Fruit fly (Drosophila melanogaster): ENCODE results near the gene CG8478.

Gene CG8478

DNA sequence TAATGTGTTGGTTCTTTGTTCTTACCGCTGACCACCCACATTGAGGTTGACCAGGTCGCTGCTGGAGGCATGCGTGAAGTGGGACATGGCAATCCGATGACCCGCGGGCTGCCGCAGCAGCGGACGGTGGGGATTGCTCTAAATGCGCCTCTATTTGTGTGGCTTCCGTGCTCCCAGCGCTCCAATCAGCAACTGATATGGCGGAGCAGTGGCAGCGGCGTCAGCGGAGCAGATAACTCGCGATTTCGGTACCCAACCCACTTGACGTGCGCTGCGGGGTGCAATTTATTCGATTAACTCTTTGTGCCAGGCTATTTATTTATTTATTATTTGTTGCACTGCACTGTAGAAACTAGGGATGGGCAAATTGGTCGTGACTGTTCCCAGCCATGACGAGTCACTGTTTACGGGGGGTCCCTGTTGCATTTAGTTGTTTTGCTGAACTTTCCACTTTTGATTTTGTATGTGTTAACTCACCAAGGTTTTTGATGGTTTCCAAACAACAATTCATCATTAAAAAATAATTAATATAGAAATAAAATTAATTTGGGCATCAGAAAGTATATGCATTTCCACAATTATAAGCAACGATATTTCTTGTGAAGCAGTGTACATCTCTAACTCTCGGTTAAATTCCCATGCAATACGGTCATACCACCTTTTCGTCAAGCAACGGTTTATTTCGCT, 37.3 kb downstream of the CG8478 start, which contains the start of the genes CG9467 and CG8526:
TSS of gene CG9467 (minus strand) at position 383 of the 687 bp plus-strand sequence.
TSS of gene CG8526 (plus strand) at position 637 of the 687 bp plus-strand sequence.
- TF ChIP-seq CG3407 (GFP tag; optimal IDR thresholded peaks at IDR 0.05) = peak; percentile 38
- peak; percentile 49 for TF ChIP-seq Usf (GFP tag; optimal IDR thresholded peaks at IDR 0.05)
- peak; percentile 29 for TF ChIP-seq trh (GFP tag; optimal IDR thresholded peaks at IDR 0.05)
- TF ChIP-seq h (optimal IDR thresholded peaks at IDR 0.05) = no peak
- TF ChIP-seq HHEX (GFP tag; optimal IDR thresholded peaks at IDR 0.05) = peak; percentile 60
- peak; percentile 65; the same call in 1 of the 2 replicates for TF ChIP-seq vvl (GFP tag; IDR thresholded peaks at IDR 0.05)
- peak; percentile 50; the same call in 1 of the 3 replicates for TF ChIP-seq CG34422 (GFP tag; IDR thresholded peaks at IDR 0.05)
- TF ChIP-seq ERR (GFP tag; optimal IDR thresholded peaks at IDR 0.05) = no peak
- TF ChIP-seq Hr51 (GFP tag; optimal IDR thresholded peaks at IDR 0.05) = no peak
- TF ChIP-seq maf-S (GFP tag; optimal IDR thresholded peaks at IDR 0.05) = peak; percentile 2
- no peak for TF ChIP-seq NC2β (GFP tag; optimal IDR thresholded peaks at IDR 0.05)
- peak; percentile 71 for TF ChIP-seq dmrt11E (tag; optimal IDR thresholded peaks at IDR 0.05)
- peak; percentile 24 for TF ChIP-seq ems (GFP tag; optimal IDR thresholded peaks at IDR 0.05)
- no peak for TF ChIP-seq jumu (GFP tag; optimal IDR thresholded peaks at IDR 0.05)
- peak; percentile 72 for TF ChIP-seq Dek (tag; optimal IDR thresholded peaks at IDR 0.05)
- TF ChIP-seq Ets97D (GFP tag; optimal IDR thresholded peaks at IDR 0.05) = peak; percentile 43
- TF ChIP-seq CG13287 (GFP tag; IDR thresholded peaks at IDR 0.05; ENCODE audit: partially characterized antibody) = peak; percentile 84
- TF ChIP-seq Camta (GFP tag; optimal IDR thresholded peaks at IDR 0.05) = no peak
- no peak for TF ChIP-seq Blimp-1 (GFP tag; optimal IDR thresholded peaks at IDR 0.05)
- TF ChIP-seq mld (GFP tag; IDR thresholded peaks at IDR 0.05; ENCODE audit: partially characterized antibody) = peak; percentile 23; the same call in 1 of the 3 replicates
- TF ChIP-seq Hmx (GFP tag; optimal IDR thresholded peaks at IDR 0.05) = no peak
- peak; percentile 77 for TF ChIP-seq CG8924 (tag; optimal IDR thresholded peaks at IDR 0.05)
- TF ChIP-seq CG12659 (GFP tag; optimal IDR thresholded peaks at IDR 0.05) = peak; percentile 75
- no peak for TF ChIP-seq psq (GFP tag; optimal IDR thresholded peaks at IDR 0.05)
- no peak for TF ChIP-seq Eip74EF (GFP tag; optimal IDR thresholded peaks at IDR 0.05)
- TF ChIP-seq Drgx (GFP tag; IDR thresholded peaks at IDR 0.05) = no peak
- TF ChIP-seq BtbVII (GFP tag; optimal IDR thresholded peaks at IDR 0.05) = no peak
- peak; percentile 60 for TF ChIP-seq CG8290 (GFP tag; optimal IDR thresholded peaks at IDR 0.05)
- TF ChIP-seq CG8290 (tag; optimal IDR thresholded peaks at IDR 0.05) = no peak
- TF ChIP-seq PHDP (tag; optimal IDR thresholded peaks at IDR 0.05) = peak; percentile 50
- TF ChIP-seq Oli (tag; optimal IDR thresholded peaks at IDR 0.05) = peak; percentile 37
- no peak for TF ChIP-seq sima (GFP tag; optimal IDR thresholded peaks at IDR 0.05)
- 0 out of 3 replicates have a peak, but pooled peaks have one; percentile 17 for TF ChIP-seq C15 (GFP tag; IDR thresholded peaks at IDR 0.05)
- no peak for TF ChIP-seq CkIIα-i1 (GFP tag; IDR thresholded peaks at IDR 0.05)
- TF ChIP-seq Mad (GFP tag; optimal IDR thresholded peaks at IDR 0.05) = peak; percentile 5
- TF ChIP-seq fru (optimal IDR thresholded peaks at IDR 0.05) = no peak
- TF ChIP-seq Ssrp (tag; optimal IDR thresholded peaks at IDR 0.05) = peak; percentile 69
- TF ChIP-seq Mes4 (GFP tag; optimal IDR thresholded peaks at IDR 0.05) = no peak
- peak; percentile 86 for TF ChIP-seq CG9932 (GFP tag; IDR thresholded peaks at IDR 0.05)
- peak; percentile 89 for TF ChIP-seq CoRest (tag; optimal IDR thresholded peaks at IDR 0.05)
- TF ChIP-seq nom (GFP tag; optimal IDR thresholded peaks at IDR 0.05) = no peak
- TF ChIP-seq CG7839 (tag; optimal IDR thresholded peaks at IDR 0.05) = no peak
- peak; percentile 74 for TF ChIP-seq Max (GFP tag; optimal IDR thresholded peaks at IDR 0.05)
- no peak for TF ChIP-seq Stat92E (GFP tag; optimal IDR thresholded peaks at IDR 0.05)
- TF ChIP-seq CG10431 (GFP tag; optimal IDR thresholded peaks at IDR 0.05) = no peak
- TF ChIP-seq Rx (GFP tag; IDR thresholded peaks at IDR 0.05) = no peak
- TF ChIP-seq CG15601 (tag; optimal IDR thresholded peaks at IDR 0.05) = peak; percentile 65
- TF ChIP-seq CG30431 (GFP tag; optimal IDR thresholded peaks at IDR 0.05) = no peak
- TF ChIP-seq CG6813 (GFP tag; optimal IDR thresholded peaks at IDR 0.05) = no peak
- TF ChIP-seq pfk (GFP tag; optimal IDR thresholded peaks at IDR 0.05) = no peak

Measured in whole organism, embryonic.